Worm (Caenorhabditis elegans) whole organism, L4 larva: ENCODE results near the gene K08E7.4.

ENCODE experiments used
- Y75B8A.6 ChIP-seq: fragments of 200-800 bp; sonication (Bioruptor generic); IDR thresholded peaks from 2 replicates; pipeline ENCODE4 v1.3.6; 2022; ENCODE audit warnings: missing genetic modification reagents, missing genetic modification characterization, missing compliant biosample characterization
- ama-1 ChIP-seq: fragments of 150-350 bp; optimal IDR thresholded peaks from 2 replicates; lab custom pipeline; 2014; ENCODE audit warnings: inconsistent platforms, mixed read lengths
- arid-1 ChIP-seq: fragments of 200-800 bp; sonication (Bioruptor generic); conservative IDR thresholded peaks from 2 replicates; pipeline ENCODE4 v1.3.6; 2022; ENCODE audit warnings: missing genetic modification reagents, missing genetic modification characterization, missing compliant biosample characterization
- ceh-20 ChIP-seq: fragments of 200-800 bp; sonication (Bioruptor generic); IDR thresholded peaks from 2 replicates; pipeline ENCODE4 v1.3.6; 2022; ENCODE audit warnings: missing genetic modification reagents, missing genetic modification characterization, missing compliant biosample characterization
- dve-1 ChIP-seq: sonication (generic microtip); optimal IDR thresholded peaks from 2 replicates; lab custom pipeline; 2017; ENCODE audit warnings: antibody characterized with exemption, mild to moderate bottlenecking, missing genetic modification characterization, missing compliant biosample characterization; ENCODE audit not compliant: insufficient read depth
- fkh-10 ChIP-seq: fragments of 150-350 bp; optimal IDR thresholded peaks from 2 replicates; lab custom pipeline; 2014; ENCODE audit warnings: missing biosample characterization, missing genetic modification reagents, missing genetic modification characterization
- hlh-30 ChIP-seq: sonication (generic microtip); optimal IDR thresholded peaks from 2 replicates; lab custom pipeline; 2017; ENCODE audit warnings: antibody characterized with exemption, mild to moderate bottlenecking, missing genetic modification characterization, missing compliant biosample characterization; ENCODE audit not compliant: insufficient read depth
- lsy-2 ChIP-seq, 2 experiments: fragments of 150-350 bp in 1 of 2; sonication (generic microtip) in 1 of 2; optimal IDR thresholded peaks; 2 replicates each; lab custom pipeline; 2014 to 2017; ENCODE audit warnings: missing biosample characterization in 2 of 2, missing genetic modification characterization in 2 of 2
- nhr-11 ChIP-seq: fragments of 150-350 bp; optimal IDR thresholded peaks from 2 replicates; lab custom pipeline; 2014; ENCODE audit warnings: missing biosample characterization, missing genetic modification characterization
- nhr-25 ChIP-seq: sonication (generic microtip); optimal IDR thresholded peaks from 2 replicates; lab custom pipeline; 2017; ENCODE audit warnings: missing genetic modification characterization, mild to moderate bottlenecking, missing compliant biosample characterization, antibody characterized with exemption, moderate library complexity, borderline replicate concordance; ENCODE audit not compliant: insufficient read depth
- nhr-77 ChIP-seq: fragments of 150-350 bp; optimal IDR thresholded peaks from 2 replicates; lab custom pipeline; 2014; ENCODE audit warnings: missing biosample characterization, missing genetic modification characterization
- vab-7 ChIP-seq: fragments of 200-800 bp; sonication (Bioruptor generic); IDR thresholded peaks from 2 replicates; pipeline ENCODE4 v1.3.6; 2022; ENCODE audit warnings: missing genetic modification reagents, missing genetic modification characterization, missing compliant biosample characterization

ce11 chrIV:12615122-12615745 lies 44.3 kb upstream of the K08E7.4 start:
- TF ChIP-seq vab-7 (no peak), nhr-77 (no peak), hlh-30 (tag; lab: Kevin White, UChicago) (no peak), ceh-20 (no peak), lsy-2 (tag; optimal IDR thresholded peaks at IDR 0.05; lab: Kevin White, UChicago) (no peak), dve-1 (tag; lab: Kevin White, UChicago) (no peak), fkh-10 (GFP tag; lab: Kevin White, UChicago) (no peak), nhr-11 (tag; lab: Kevin White, UChicago) (peak; percentile 5), ama-1 (lab: Kevin White, UChicago) (no peak), arid-1 (no peak), nhr-25 (tag; lab: Kevin White, UChicago) (no peak), Y75B8A.6 (no peak)
